Fruit fly (Drosophila melanogaster) whole organism, embryonic: Measurements from ENCODE around the gene Cad96Cb.

Source experiments
- Atf3 ChIP-seq: fragments of 200-800 bp; sonication (Bioruptor generic); optimal IDR thresholded peaks from 3 replicates; lab custom pipeline; 2016; ENCODE audit warnings: missing biosample characterization, missing genetic modification characterization
- B-H1 ChIP-seq: fragments of 200-800 bp; sonication (Bioruptor generic); IDR thresholded peaks from 3 replicates; pipeline ENCODE4 v1.3.6; 2022; ENCODE audit warnings: missing biosample characterization, missing genetic modification characterization
- BtbVII ChIP-seq: fragments of 200-800 bp; sonication (Bioruptor generic); optimal IDR thresholded peaks from 3 replicates; lab custom pipeline; 2017; ENCODE audit warnings: missing biosample characterization, mild to moderate bottlenecking, missing genetic modification characterization
- CG10147 ChIP-seq: fragments of 200-800 bp; sonication (Bioruptor generic); optimal IDR thresholded peaks from 2 replicates; lab custom pipeline; 2019; ENCODE audit warnings: missing biosample characterization, mild to moderate bottlenecking, missing genetic modification characterization, moderate library complexity
- CG10274 ChIP-seq: fragments of 200-800 bp; sonication (Bioruptor generic); optimal IDR thresholded peaks from 3 replicates; lab custom pipeline; 2017; ENCODE audit warnings: missing biosample characterization, mild to moderate bottlenecking, missing genetic modification characterization
- CG11723 ChIP-seq: fragments of 200-800 bp; sonication (Bioruptor generic); optimal IDR thresholded peaks from 2 replicates; lab custom pipeline; 2017; ENCODE audit warnings: missing biosample characterization, mild to moderate bottlenecking, missing genetic modification characterization
- CG12236 ChIP-seq: fragments of 200-800 bp; sonication (Bioruptor generic); optimal IDR thresholded peaks from 2 replicates; lab custom pipeline; 2016; ENCODE audit warnings: missing biosample characterization, missing genetic modification characterization
- CG14014 ChIP-seq: fragments of 200-800 bp; sonication (Bioruptor generic); IDR thresholded peaks from 2 replicates; pipeline ENCODE4 v1.3.6; 2022; ENCODE audit warnings: missing biosample characterization, missing genetic modification characterization
- CG14965 ChIP-seq: fragments of 200-800 bp; sonication (Bioruptor generic); optimal IDR thresholded peaks from 2 replicates; lab custom pipeline; 2016; ENCODE audit warnings: missing biosample characterization, missing genetic modification characterization, borderline replicate concordance
- CG1529 ChIP-seq: fragments of 200-800 bp; sonication (Bioruptor generic); optimal IDR thresholded peaks from 3 replicates; lab custom pipeline; 2018; ENCODE audit warnings: missing biosample characterization, missing genetic modification characterization
- CG15479 ChIP-seq: fragments of 200-800 bp; sonication (Bioruptor generic); optimal IDR thresholded peaks from 3 replicates; lab custom pipeline; 2019; ENCODE audit warnings: missing biosample characterization, mild to moderate bottlenecking, missing genetic modification characterization, moderate library complexity
- CG17186 ChIP-seq: fragments of 200-800 bp; sonication (Bioruptor generic); optimal IDR thresholded peaks from 3 replicates; lab custom pipeline; 2017; ENCODE audit warnings: missing biosample characterization, missing genetic modification reagents, missing genetic modification characterization
- CG17361 ChIP-seq: fragments of 200-800 bp; sonication (Bioruptor generic); IDR thresholded peaks from 3 replicates; pipeline ENCODE4 v1.3.6; 2022; ENCODE audit warnings: missing biosample characterization, missing genetic modification characterization
- CG18262 ChIP-seq: fragments of 200-800 bp; optimal IDR thresholded peaks from 3 replicates; lab custom pipeline; 2019; ENCODE audit warnings: missing biosample characterization, mild to moderate bottlenecking, missing genetic modification characterization, moderate library complexity
- CG2116 ChIP-seq: fragments of 200-800 bp; sonication (Bioruptor generic); optimal IDR thresholded peaks from 3 replicates; lab custom pipeline; 2018; ENCODE audit warnings: missing biosample characterization, mild to moderate bottlenecking, missing genetic modification characterization
- CG32772 ChIP-seq: fragments of 200-800 bp; sonication (Bioruptor generic); IDR thresholded peaks from 2 replicates; pipeline ENCODE4 v1.3.6; 2022; ENCODE audit warnings: missing biosample characterization, missing genetic modification characterization
- CG34422 ChIP-seq: fragments of 200-800 bp; sonication (Bioruptor generic); IDR thresholded peaks from 3 replicates; pipeline ENCODE4 v1.3.6; 2022; ENCODE audit warnings: missing biosample characterization, missing genetic modification characterization
- CG4707 ChIP-seq: fragments of 200-800 bp; sonication (Bioruptor generic); optimal IDR thresholded peaks from 2 replicates; lab custom pipeline; 2018; ENCODE audit warnings: missing biosample characterization, mild to moderate bottlenecking, missing genetic modification characterization, moderate library complexity
- CG9727 ChIP-seq: fragments of 200-800 bp; sonication (Bioruptor generic); optimal IDR thresholded peaks from 3 replicates; lab custom pipeline; 2017; ENCODE audit warnings: missing biosample characterization, mild to moderate bottlenecking, missing genetic modification characterization
- CrebB ChIP-seq: fragments of 200-800 bp; sonication (Bioruptor generic); optimal IDR thresholded peaks from 3 replicates; lab custom pipeline; 2018; ENCODE audit warnings: missing biosample characterization, mild to moderate bottlenecking, missing genetic modification characterization
- Dfd ChIP-seq, 2 experiments: fragments of >200 bp; optimal IDR thresholded peaks; 2 replicates each; lab custom pipeline; 2017; ENCODE audit warnings: missing biosample characterization in 2 of 2, missing genetic modification characterization in 2 of 2
- E2f2 ChIP-seq: fragments of 200-800 bp; sonication (Bioruptor generic); IDR thresholded peaks from 2 replicates; pipeline ENCODE4 v1.3.6; 2022; ENCODE audit warnings: missing biosample characterization, missing genetic modification characterization
- Elba2 ChIP-seq: fragments of 200-800 bp; sonication (Bioruptor generic); optimal IDR thresholded peaks from 3 replicates; lab custom pipeline; 2016; ENCODE audit warnings: missing biosample characterization, missing genetic modification characterization
- Ets65A ChIP-seq: fragments of 200-800 bp; sonication (Bioruptor generic); peaks from one replicate; lab custom pipeline; 2016; ENCODE audit warnings: missing biosample characterization, missing genetic modification characterization
- Fer1 ChIP-seq: fragments of 200-800 bp; sonication (Bioruptor generic); optimal IDR thresholded peaks from 2 replicates; lab custom pipeline; 2017; ENCODE audit warnings: missing biosample characterization, mild to moderate bottlenecking, missing genetic modification characterization
- Hr51 ChIP-seq, 2 experiments: fragments of 200-800 bp; sonication (Bioruptor generic); optimal IDR thresholded peaks; 2 replicates in 1 of 2; 3 replicates in 1 of 2; lab custom pipeline; 2016 to 2018; ENCODE audit warnings: missing biosample characterization in 2 of 2, missing genetic modification characterization in 2 of 2, mild to moderate bottlenecking in 1 of 2, moderate library complexity in 1 of 2
- Med ChIP-seq: fragments of 200-800 bp; sonication (Bioruptor generic); peaks from one replicate; lab custom pipeline; 2016; ENCODE audit warnings: missing biosample characterization, missing genetic modification characterization, mild to moderate bottlenecking, inconsistent platforms, moderate library complexity
- Optix ChIP-seq: fragments of 200-800 bp; sonication (Bioruptor generic); IDR thresholded peaks from 3 replicates; pipeline ENCODE4 v1.3.6; 2022; ENCODE audit warnings: missing biosample characterization, missing genetic modification characterization
- Rfx ChIP-seq: fragments of 200-800 bp; sonication (Bioruptor generic); IDR thresholded peaks from 2 replicates; pipeline ENCODE4 v1.3.6; 2022; ENCODE audit warnings: missing biosample characterization, missing genetic modification characterization
- Spps ChIP-seq: fragments of 200-800 bp; sonication (Bioruptor generic); optimal IDR thresholded peaks from 2 replicates; lab custom pipeline; 2018; ENCODE audit warnings: missing biosample characterization, mild to moderate bottlenecking, missing genetic modification characterization
- YL-1 ChIP-seq: fragments of 200-800 bp; sonication (Bioruptor generic); optimal IDR thresholded peaks from 3 replicates; lab custom pipeline; 2017; ENCODE audit warnings: missing biosample characterization, mild to moderate bottlenecking, missing genetic modification characterization
- caup ChIP-seq: fragments of 200-800 bp; sonication (Bioruptor generic); optimal IDR thresholded peaks from 3 replicates; lab custom pipeline; 2017; ENCODE audit warnings: missing biosample characterization, mild to moderate bottlenecking, missing genetic modification characterization, moderate library complexity; ENCODE audit not compliant: severe bottlenecking
- chm ChIP-seq: fragments of 200-800 bp; sonication (Bioruptor generic); IDR thresholded peaks from 2 replicates; pipeline ENCODE4 v1.3.6; 2022; ENCODE audit warnings: missing biosample characterization, missing genetic modification characterization
- ci ChIP-seq: fragments of 200-800 bp; sonication (Bioruptor generic); IDR thresholded peaks from 3 replicates; pipeline ENCODE4 v1.3.6; 2022; ENCODE audit warnings: missing biosample characterization, missing genetic modification characterization
- dmrt11E ChIP-seq: fragments of 200-800 bp; sonication (Bioruptor generic); optimal IDR thresholded peaks from 3 replicates; lab custom pipeline; 2018; ENCODE audit warnings: missing biosample characterization, mild to moderate bottlenecking, missing genetic modification characterization, moderate library complexity
- ems ChIP-seq: fragments of 200-800 bp; sonication (Bioruptor generic); optimal IDR thresholded peaks from 3 replicates; lab custom pipeline; 2016; ENCODE audit warnings: missing biosample characterization, missing genetic modification characterization
- en ChIP-seq: fragments of 200-800 bp; sonication (Bioruptor generic); optimal IDR thresholded peaks from 2 replicates; lab custom pipeline; 2016; ENCODE audit warnings: missing biosample characterization, missing genetic modification characterization
- fd102C ChIP-seq: fragments of 200-800 bp; sonication (Bioruptor generic); optimal IDR thresholded peaks from 2 replicates; lab custom pipeline; 2018; ENCODE audit warnings: missing biosample characterization, mild to moderate bottlenecking, missing genetic modification characterization, moderate library complexity
- her ChIP-seq: fragments of 200-800 bp; sonication (Bioruptor generic); optimal IDR thresholded peaks from 2 replicates; lab custom pipeline; 2016; ENCODE audit warnings: missing biosample characterization, missing genetic modification characterization
- lmd ChIP-seq: fragments of 200-800 bp; sonication (Bioruptor generic); IDR thresholded peaks from 2 replicates; pipeline ENCODE4 v1.3.6; 2022; ENCODE audit warnings: missing biosample characterization, missing genetic modification characterization
- lola ChIP-seq, 3 experiments: fragments of >200 bp in 2 of 3; fragments of 200-800 bp in 1 of 3; sonication (Bioruptor generic) in 1 of 3; optimal IDR thresholded peaks; 2 replicates each; lab custom pipeline; 2017 to 2019; ENCODE audit warnings: missing biosample characterization in 3 of 3, missing genetic modification characterization in 3 of 3, mild to moderate bottlenecking in 1 of 3, moderate library complexity in 1 of 3
- mirr ChIP-seq: fragments of 200-800 bp; sonication (Bioruptor generic); optimal IDR thresholded peaks from 3 replicates; lab custom pipeline; 2018; ENCODE audit warnings: missing biosample characterization, mild to moderate bottlenecking, missing genetic modification characterization
- oc ChIP-seq: fragments of 200-800 bp; sonication (Bioruptor generic); optimal IDR thresholded peaks from 2 replicates; lab custom pipeline; 2018; ENCODE audit warnings: missing biosample characterization, mild to moderate bottlenecking, missing genetic modification characterization, moderate library complexity
- onecut ChIP-seq: fragments of 200-800 bp; sonication (Bioruptor generic); IDR thresholded peaks from 2 replicates; pipeline ENCODE4 v1.3.6; 2022; ENCODE audit warnings: missing biosample characterization, missing genetic modification characterization
- p53 ChIP-seq: fragments of 200-800 bp; sonication (Bioruptor generic); optimal IDR thresholded peaks from 2 replicates; lab custom pipeline; 2016; ENCODE audit warnings: missing biosample characterization, missing genetic modification characterization
- rib ChIP-seq: fragments of 200-800 bp; sonication (Bioruptor generic); IDR thresholded peaks from 2 replicates; pipeline ENCODE4 v1.3.6; 2022; ENCODE audit warnings: missing biosample characterization, missing genetic modification characterization
- salm ChIP-seq: fragments of 200-800 bp; sonication (Bioruptor generic); optimal IDR thresholded peaks from 2 replicates; lab custom pipeline; 2018; ENCODE audit warnings: missing biosample characterization, mild to moderate bottlenecking, missing genetic modification characterization
- tin ChIP-seq: fragments of 200-800 bp; sonication (Bioruptor generic); optimal IDR thresholded peaks from 3 replicates; lab custom pipeline; 2016; ENCODE audit warnings: missing biosample characterization, missing genetic modification characterization
- usp ChIP-seq: fragments of >200 bp; optimal IDR thresholded peaks from 2 replicates; lab custom pipeline; 2017; ENCODE audit warnings: missing biosample characterization, missing genetic modification characterization
- zen2 ChIP-seq: fragments of 200-800 bp; sonication (Bioruptor generic); IDR thresholded peaks from 3 replicates; pipeline ENCODE4 v1.3.6; 2022; ENCODE audit warnings: missing biosample characterization, missing genetic modification characterization; ENCODE audit not compliant: partially characterized antibody

Cad96Cb gene

DNA sequence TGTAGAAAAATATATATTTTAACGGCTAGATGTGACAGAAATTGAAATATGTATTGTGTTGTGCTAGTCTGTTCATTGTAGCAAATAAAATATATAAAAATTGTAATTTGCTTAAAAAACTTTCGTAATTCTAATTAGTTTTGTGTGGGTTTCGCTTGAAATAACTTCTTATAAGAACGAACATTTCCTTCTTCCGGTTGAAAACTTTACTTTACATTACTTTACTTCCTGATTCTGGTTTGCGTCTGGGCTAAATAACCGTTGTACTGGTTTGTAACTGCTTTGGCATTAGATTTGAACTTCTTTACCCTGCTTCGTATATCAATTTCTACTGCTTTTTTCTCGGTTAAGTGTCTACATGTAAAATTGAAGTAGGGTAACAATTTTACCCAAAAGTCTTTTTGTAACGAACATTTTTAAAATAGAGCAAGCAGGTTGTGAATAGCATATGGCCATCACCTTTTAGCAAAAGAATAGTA, 38.4 kb downstream of the Cad96Cb start, which contains the start of gene lobo (continued):
- TF ChIP-seq en (GFP tag; lab: Kevin White, UChicago) = no peak
- TF ChIP-seq CG1529 (GFP tag; lab: Kevin White, UChicago) = peak; percentile 47
- peak; percentile 89 for TF ChIP-seq Med
- TF ChIP-seq CG14014 (GFP tag; lab: Robert Waterston, UW) = peak; percentile 78
- peak; percentile 68 for TF ChIP-seq CG34422
- TF ChIP-seq salm (tag; lab: Kevin White, UChicago) = no peak
- peak; percentile 11 for TF ChIP-seq CG14965
- TF ChIP-seq CG9727 (GFP tag; lab: Kevin White, UChicago) = peak; percentile 31
- TF ChIP-seq lmd = 0 out of 2 replicates have a peak, but pooled peaks have one; percentile 6
- TF ChIP-seq CG18262 (tag; lab: Kevin White, UChicago) = no peak
- no peak for TF ChIP-seq usp (GFP tag; lab: Kevin White, UChicago)
- peak in 1 of 3 experiments; percentile 50 for TF ChIP-seq lola (GFP tag; optimal IDR thresholded peaks at IDR 0.05; lab: Kevin White, UChicago)
- peak; percentile 73 for TF ChIP-seq CrebB
- peak; percentile 66 for TF ChIP-seq caup (GFP tag; lab: Kevin White, UChicago)
- peak; percentile 30 for TF ChIP-seq Atf3 (GFP tag; lab: Kevin White, UChicago)
- no peak for TF ChIP-seq rib
- peak; percentile 8 for TF ChIP-seq CG4707 (GFP tag; lab: Kevin White, UChicago)
- no peak for TF ChIP-seq fd102C (GFP tag; lab: Kevin White, UChicago)
- peak; percentile 65 for TF ChIP-seq Fer1 (GFP tag; lab: Kevin White, UChicago)
- peak; percentile 49 for TF ChIP-seq CG10147 (GFP tag; lab: Kevin White, UChicago)
- TF ChIP-seq onecut (GFP tag; lab: Robert Waterston, UW) = no peak
- no peak for TF ChIP-seq CG15479 (GFP tag; lab: Kevin White, UChicago)
- peak; percentile 97 for TF ChIP-seq Ets65A
- TF ChIP-seq BtbVII = no peak
- TF ChIP-seq CG10274 = peak; percentile 21
- TF ChIP-seq tin (GFP tag; lab: Kevin White, UChicago) = peak; percentile 14
- TF ChIP-seq Dfd (GFP tag; optimal IDR thresholded peaks at IDR 0.05; lab: Kevin White, UChicago) = peak in 1 of 2 experiments; percentile 50
- peak; percentile 78 for TF ChIP-seq Rfx (GFP tag; lab: Robert Waterston, UW)
- TF ChIP-seq CG11723 (GFP tag; lab: Kevin White, UChicago) = no peak
- peak; percentile 4 for TF ChIP-seq YL-1
- peak; percentile 26 for TF ChIP-seq ems (GFP tag; lab: Kevin White, UChicago)
- no peak for TF ChIP-seq CG17186 (GFP tag; lab: Kevin White, UChicago)
- peak; percentile 5 for TF ChIP-seq her (GFP tag; lab: Kevin White, UChicago)
- TF ChIP-seq CG17361 = peak; percentile 53; the same call in 1 of the 3 replicates
- TF ChIP-seq Spps (tag; lab: Kevin White, UChicago) = no peak
- TF ChIP-seq dmrt11E (tag; lab: Kevin White, UChicago) = peak; percentile 39
- TF ChIP-seq chm = peak; percentile 86
- 0 out of 2 replicates have a peak, but pooled peaks have one; percentile 16 for TF ChIP-seq CG32772 (GFP tag; lab: Robert Waterston, UW)
- TF ChIP-seq mirr = peak; percentile 45
- TF ChIP-seq E2f2 (GFP tag; lab: Robert Waterston, UW) = peak; percentile 65
- peak; percentile 95 for TF ChIP-seq ci (GFP tag; lab: Robert Waterston, UW)
- no peak for TF ChIP-seq Elba2 (GFP tag; lab: Kevin White, UChicago)
- peak; percentile 64 for TF ChIP-seq CG2116 (GFP tag; lab: Kevin White, UChicago)
- TF ChIP-seq B-H1 (GFP tag; lab: Robert Waterston, UW) = no peak; the same call in 2 of the 3 replicates
- TF ChIP-seq Hr51 (GFP tag; optimal IDR thresholded peaks at IDR 0.05; lab: Kevin White, UChicago) = peak; percentile 46 to 53
- TF ChIP-seq zen2 (GFP tag; lab: Robert Waterston, UW) = no peak
- TF ChIP-seq CG12236 (GFP tag; lab: Kevin White, UChicago) = peak; percentile 56
- peak; percentile 14 for TF ChIP-seq oc (tag; lab: Kevin White, UChicago)
- peak; percentile 31 for TF ChIP-seq p53
- peak; percentile 45; the same call in 1 of the 3 replicates for TF ChIP-seq Optix (GFP tag; lab: Robert Waterston, UW)
